Fruit fly (Drosophila melanogaster) whole organism, embryonic: ENCODE measurements around the gene CG3726.

Experiments used
- CG10654 ChIP-seq: fragments of 200-800 bp; sonication (Bioruptor generic); optimal IDR thresholded peaks from 2 replicates; lab custom pipeline; 2016; ENCODE audit warnings: missing biosample characterization, missing genetic modification characterization
- CG11247 ChIP-seq: fragments of 200-800 bp; sonication (Bioruptor generic); IDR thresholded peaks from 2 replicates; pipeline ENCODE4 v1.3.6; 2022; ENCODE audit warnings: missing biosample characterization, missing genetic modification characterization
- CG12236 ChIP-seq: fragments of 200-800 bp; sonication (Bioruptor generic); optimal IDR thresholded peaks from 2 replicates; lab custom pipeline; 2016; ENCODE audit warnings: missing biosample characterization, missing genetic modification characterization
- CG12769 ChIP-seq: fragments of 200-800 bp; sonication (Bioruptor generic); optimal IDR thresholded peaks from 2 replicates; lab custom pipeline; 2019; ENCODE audit warnings: missing biosample characterization, mild to moderate bottlenecking, missing genetic modification characterization, moderate library complexity
- CG13775 ChIP-seq: fragments of 200-800 bp; sonication (Bioruptor generic); optimal IDR thresholded peaks from 3 replicates; lab custom pipeline; 2017; ENCODE audit warnings: missing biosample characterization, mild to moderate bottlenecking, missing genetic modification characterization
- CG15011 ChIP-seq: fragments of 200-800 bp; sonication (Bioruptor generic); optimal IDR thresholded peaks from 3 replicates; lab custom pipeline; 2018; ENCODE audit warnings: missing biosample characterization, mild to moderate bottlenecking, missing genetic modification characterization
- CG15269 ChIP-seq: fragments of 200-800 bp; sonication (Bioruptor generic); optimal IDR thresholded peaks from 2 replicates; lab custom pipeline; 2018; ENCODE audit warnings: missing biosample characterization, mild to moderate bottlenecking, missing genetic modification characterization, moderate library complexity
- CG1792 ChIP-seq: fragments of 200-800 bp; sonication (Bioruptor generic); optimal IDR thresholded peaks from 2 replicates; lab custom pipeline; 2016; ENCODE audit warnings: missing biosample characterization, missing genetic modification characterization
- CG2116 ChIP-seq: fragments of 200-800 bp; sonication (Bioruptor generic); optimal IDR thresholded peaks from 3 replicates; lab custom pipeline; 2018; ENCODE audit warnings: missing biosample characterization, mild to moderate bottlenecking, missing genetic modification characterization
- CG2202 ChIP-seq: fragments of 200-800 bp; sonication (Bioruptor generic); optimal IDR thresholded peaks from 2 replicates; lab custom pipeline; 2018; ENCODE audit warnings: missing biosample characterization, mild to moderate bottlenecking, missing genetic modification characterization
- CG2678 ChIP-seq: fragments of 200-800 bp; sonication (Bioruptor generic); optimal IDR thresholded peaks from 3 replicates; lab custom pipeline; 2019; ENCODE audit warnings: missing biosample characterization, mild to moderate bottlenecking, missing genetic modification characterization, moderate library complexity
- CG3847 ChIP-seq: fragments of 200-800 bp; sonication (Bioruptor generic); IDR thresholded peaks from 2 replicates; pipeline ENCODE4 v1.3.6; 2022; ENCODE audit warnings: missing biosample characterization, missing genetic modification characterization
- CG4820 ChIP-seq: fragments of 200-800 bp; sonication (Bioruptor generic); optimal IDR thresholded peaks from 3 replicates; lab custom pipeline; 2016; ENCODE audit warnings: missing biosample characterization, missing genetic modification characterization
- CG6813 ChIP-seq: fragments of 200-800 bp; sonication (Bioruptor generic); optimal IDR thresholded peaks from 2 replicates; lab custom pipeline; 2017; ENCODE audit warnings: missing biosample characterization, missing genetic modification characterization, mild to moderate bottlenecking, moderate library complexity, missing genetic modification reagents
- CG7271 ChIP-seq: fragments of 200-800 bp; sonication (Bioruptor generic); optimal IDR thresholded peaks from 2 replicates; lab custom pipeline; 2018; ENCODE audit warnings: missing biosample characterization, mild to moderate bottlenecking, missing genetic modification characterization, moderate library complexity
- CG8765 ChIP-seq: fragments of 200-800 bp; sonication (Bioruptor generic); IDR thresholded peaks from 2 replicates; pipeline ENCODE4 v1.3.6; 2022; ENCODE audit warnings: missing biosample characterization, missing genetic modification characterization
- CTCF ChIP-seq: fragments of 200-800 bp; sonication (Bioruptor generic); optimal IDR thresholded peaks from 2 replicates; lab custom pipeline; 2017; ENCODE audit warnings: missing biosample characterization, mild to moderate bottlenecking, missing genetic modification characterization, moderate library complexity
- Ets65A ChIP-seq: fragments of 200-800 bp; sonication (Bioruptor generic); peaks from one replicate; lab custom pipeline; 2016; ENCODE audit warnings: missing biosample characterization, missing genetic modification characterization
- HHEX ChIP-seq: fragments of 200-800 bp; sonication (Bioruptor generic); optimal IDR thresholded peaks from 3 replicates; lab custom pipeline; 2017; ENCODE audit warnings: missing biosample characterization, mild to moderate bottlenecking, missing genetic modification characterization, missing genetic modification reagents
- Hr3 ChIP-seq: fragments of 200-800 bp; sonication (Bioruptor generic); optimal IDR thresholded peaks from 3 replicates; lab custom pipeline; 2016; ENCODE audit warnings: missing biosample characterization, missing genetic modification characterization
- Hr39 ChIP-seq: fragments of >200 bp; optimal IDR thresholded peaks from 2 replicates; lab custom pipeline; 2017
- Hr51 ChIP-seq, 2 experiments: fragments of 200-800 bp; sonication (Bioruptor generic); optimal IDR thresholded peaks; 2 replicates in 1 of 2; 3 replicates in 1 of 2; lab custom pipeline; 2016 to 2018; ENCODE audit warnings: missing biosample characterization in 2 of 2, missing genetic modification characterization in 2 of 2, mild to moderate bottlenecking in 1 of 2, moderate library complexity in 1 of 2
- Hsf ChIP-seq: fragments of 200-800 bp; sonication (Bioruptor generic); optimal IDR thresholded peaks from 3 replicates; lab custom pipeline; 2016; ENCODE audit warnings: missing biosample characterization, missing genetic modification characterization
- Lpt ChIP-seq: fragments of >200 bp; optimal IDR thresholded peaks from 2 replicates; lab custom pipeline; 2018; ENCODE audit warnings: missing biosample characterization, missing genetic modification characterization
- Myb ChIP-seq: fragments of 200-800 bp; sonication (Bioruptor generic); optimal IDR thresholded peaks from 2 replicates; lab custom pipeline; 2016; ENCODE audit warnings: missing biosample characterization, missing genetic modification characterization
- NC2β ChIP-seq: fragments of 200-800 bp; sonication (Bioruptor generic); optimal IDR thresholded peaks from 2 replicates; lab custom pipeline; 2016; ENCODE audit warnings: missing biosample characterization, missing genetic modification characterization
- Neu2 ChIP-seq: fragments of 200-800 bp; sonication (Bioruptor generic); optimal IDR thresholded peaks from 3 replicates; lab custom pipeline; 2016; ENCODE audit warnings: missing biosample characterization, missing genetic modification characterization, borderline replicate concordance
- Stat92E ChIP-seq, 3 experiments: fragments of >200 bp in 2 of 3; fragments of 200-800 bp in 1 of 3; sonication (Bioruptor generic) in 1 of 3; optimal IDR thresholded peaks; 2 replicates each; lab custom pipeline; 2017 to 2019; ENCODE audit warnings: missing biosample characterization in 3 of 3, missing genetic modification characterization in 3 of 3, mild to moderate bottlenecking in 1 of 3, moderate library complexity in 1 of 3
- ac ChIP-seq: fragments of 200-800 bp; sonication (Bioruptor generic); optimal IDR thresholded peaks from 3 replicates; lab custom pipeline; 2017; ENCODE audit warnings: missing biosample characterization, mild to moderate bottlenecking, missing genetic modification characterization
- aop ChIP-seq: fragments of 200-800 bp; sonication (Bioruptor generic); IDR thresholded peaks from 2 replicates; pipeline ENCODE4 v1.3.6; 2022; ENCODE audit warnings: missing biosample characterization, missing genetic modification characterization
- ash1 ChIP-seq: fragments of 200-800 bp; sonication (Bioruptor generic); optimal IDR thresholded peaks from 2 replicates; lab custom pipeline; 2018; ENCODE audit warnings: missing biosample characterization, mild to moderate bottlenecking, missing genetic modification characterization
- corto ChIP-seq: fragments of 200-800 bp; sonication (Bioruptor generic); optimal IDR thresholded peaks from 2 replicates; lab custom pipeline; 2016; ENCODE audit warnings: missing biosample characterization, mild to moderate bottlenecking, missing genetic modification characterization, moderate library complexity
- dati ChIP-seq: fragments of 200-800 bp; sonication (Bioruptor generic); IDR thresholded peaks from 2 replicates; pipeline ENCODE4 v1.3.6; 2022; ENCODE audit warnings: missing biosample characterization, missing genetic modification characterization
- dmrt99B ChIP-seq: fragments of 200-800 bp; sonication (Bioruptor generic); optimal IDR thresholded peaks from 2 replicates; lab custom pipeline; 2018; ENCODE audit warnings: missing biosample characterization, mild to moderate bottlenecking, missing genetic modification characterization, moderate library complexity
- fu2 ChIP-seq: fragments of 200-800 bp; sonication (Bioruptor generic); optimal IDR thresholded peaks from 2 replicates; lab custom pipeline; 2016; ENCODE audit warnings: missing biosample characterization, missing genetic modification characterization
- gce ChIP-seq: fragments of 200-800 bp; sonication (Bioruptor generic); IDR thresholded peaks from 3 replicates; pipeline ENCODE4 v1.3.6; 2022; ENCODE audit warnings: missing biosample characterization, missing genetic modification characterization
- gcm ChIP-seq: fragments of 200-800 bp; sonication (Bioruptor generic); optimal IDR thresholded peaks from 2 replicates; lab custom pipeline; 2019; ENCODE audit warnings: missing biosample characterization, mild to moderate bottlenecking, missing genetic modification characterization, moderate library complexity
- gsb-n ChIP-seq: fragments of 200-800 bp; sonication (Bioruptor generic); optimal IDR thresholded peaks from 3 replicates; lab custom pipeline; 2018; ENCODE audit warnings: missing biosample characterization, mild to moderate bottlenecking, missing genetic modification characterization
- ind ChIP-seq: fragments of 200-800 bp; sonication (Bioruptor generic); optimal IDR thresholded peaks from 3 replicates; lab custom pipeline; 2016; ENCODE audit warnings: missing biosample characterization, missing genetic modification characterization
- jigr1 ChIP-seq: fragments of 200-800 bp; sonication (Bioruptor generic); IDR thresholded peaks from 3 replicates; pipeline ENCODE4 v1.3.6; 2022; ENCODE audit warnings: missing biosample characterization, missing genetic modification characterization
- lmd ChIP-seq: fragments of 200-800 bp; sonication (Bioruptor generic); IDR thresholded peaks from 2 replicates; pipeline ENCODE4 v1.3.6; 2022; ENCODE audit warnings: missing biosample characterization, missing genetic modification characterization
- mld ChIP-seq: fragments of 200-800 bp; sonication (Bioruptor generic); IDR thresholded peaks from 3 replicates; pipeline ENCODE4 v1.3.6; 2022; ENCODE audit warnings: missing biosample characterization, missing genetic modification characterization; ENCODE audit not compliant: partially characterized antibody
- peb ChIP-seq: fragments of 200-800 bp; sonication (Bioruptor generic); IDR thresholded peaks from 2 replicates; pipeline ENCODE4 v1.3.6; 2022; ENCODE audit warnings: missing biosample characterization, missing genetic modification characterization
- sisA ChIP-seq: fragments of 200-800 bp; sonication (Bioruptor generic); IDR thresholded peaks from 2 replicates; pipeline ENCODE4 v1.3.6; 2022; ENCODE audit warnings: missing biosample characterization, missing genetic modification characterization
- tio ChIP-seq: fragments of 200-800 bp; sonication (Bioruptor generic); optimal IDR thresholded peaks from 2 replicates; lab custom pipeline; 2017; ENCODE audit warnings: missing biosample characterization, missing genetic modification characterization, inconsistent platforms
- ttk ChIP-seq: fragments of 200-800 bp; sonication (Bioruptor generic); IDR thresholded peaks from 2 replicates; pipeline ENCODE4 v2.1.2; 2022; ENCODE audit warnings: missing biosample characterization, missing genetic modification characterization
- tup ChIP-seq: fragments of 200-800 bp; sonication (Bioruptor generic); optimal IDR thresholded peaks from 2 replicates; lab custom pipeline; 2016; ENCODE audit warnings: missing biosample characterization, mild to moderate bottlenecking, missing genetic modification characterization, moderate library complexity

Gene CG3726

DNA sequence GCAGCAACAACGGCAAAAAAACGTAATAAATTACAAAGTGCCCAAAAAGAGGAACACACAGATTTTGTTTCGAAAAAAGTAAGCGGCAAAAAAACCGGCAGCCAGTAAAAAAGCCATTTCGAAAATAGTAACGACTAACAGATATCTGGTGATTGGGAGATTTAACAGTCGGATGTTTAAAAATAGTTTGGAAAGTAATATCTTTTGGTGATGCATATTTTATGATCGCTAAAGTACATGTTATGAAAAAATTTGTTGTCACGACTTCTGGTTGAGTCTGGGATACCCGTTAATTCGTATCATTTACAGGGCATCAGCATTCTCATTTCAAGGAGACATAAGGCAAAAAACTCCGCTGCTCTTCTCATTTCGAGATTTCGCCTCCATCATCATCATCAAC, 6.2 kb downstream of the CG3726 start (continued):
- TF ChIP-seq tup (GFP tag; lab: Kevin White, UChicago) (no peak), jigr1 (GFP tag; lab: Robert Waterston, UW) (no peak), HHEX (GFP tag; lab: Kevin White, UChicago) (no peak), gcm (GFP tag; lab: Kevin White, UChicago) (no peak), CG2202 (tag; lab: Kevin White, UChicago) (no peak), dmrt99B (tag; lab: Kevin White, UChicago) (peak; percentile 47), CG1792 (GFP tag; lab: Kevin White, UChicago) (no peak), ind (peak; percentile 16), Hr3 (GFP tag; lab: Kevin White, UChicago) (no peak), ac (GFP tag; lab: Kevin White, UChicago) (no peak), CTCF (no peak), gsb-n (no peak), aop (no peak), peb (GFP tag; lab: Robert Waterston, UW) (no peak), CG6813 (no peak), CG2116 (no peak), Myb (no peak), Lpt (GFP tag; lab: Kevin White, UChicago) (no peak), CG7271 (no peak), mld (GFP tag; lab: Robert Waterston, UW) (0 out of 3 replicates have a peak, but pooled peaks have one; percentile 11), Hr51 (GFP tag; optimal IDR thresholded peaks at IDR 0.05; lab: Kevin White, UChicago) (peak in 1 of 2 experiments; percentile 11), CG12236 (GFP tag; lab: Kevin White, UChicago) (no peak), Hsf (GFP tag; lab: Kevin White, UChicago) (peak; percentile 28), CG8765 (GFP tag; lab: Robert Waterston, UW) (no peak), gce (GFP tag; lab: Robert Waterston, UW) (no peak), CG13775 (GFP tag; lab: Kevin White, UChicago) (no peak), CG12769 (tag; lab: Kevin White, UChicago) (peak; percentile 31), Neu2 (GFP tag; lab: Kevin White, UChicago) (no peak), tio (GFP tag; lab: Kevin White, UChicago) (no peak), fu2 (GFP tag; lab: Kevin White, UChicago) (no peak), Hr39 (lab: Kevin White, UChicago) (no peak), CG2678 (tag; lab: Kevin White, UChicago) (peak; percentile 20), ttk (GFP tag; lab: Robert Waterston, UW) (no peak), lmd (GFP tag; lab: Robert Waterston, UW) (peak; percentile 44), Stat92E (GFP tag; optimal IDR thresholded peaks at IDR 0.05; lab: Kevin White, UChicago) (no peak), Ets65A (no peak), CG3847 (GFP tag; lab: Robert Waterston, UW) (no peak), corto (GFP tag; lab: Kevin White, UChicago) (no peak), CG15011 (GFP tag; lab: Kevin White, UChicago) (no peak), CG4820 (GFP tag; lab: Kevin White, UChicago) (no peak), CG15269 (no peak), sisA (GFP tag; lab: Robert Waterston, UW) (peak; percentile 55), CG10654 (no peak), dati (no peak), NC2β (GFP tag; lab: Kevin White, UChicago) (no peak), ash1 (GFP tag; lab: Kevin White, UChicago) (no peak), CG11247 (GFP tag; lab: Robert Waterston, UW) (no peak)
